In genomic region chrX:16298173-16298572, ce11 we compare ENCODE assay signal across 4 worm cellular contexts.
A peak's percentile ranks its signal among the peaks of the same experiment; 100 is the strongest.
TF ChIP-seq lines count a peak whose summit lies in the region.

No protein-coding gene starts in this region.

TF ChIP-seq in whole organism, L2 larva, 48 proteins besides CTCF, POLR2A, EP300 and RAD21 (continues in another document):
- TF ChIP-seq snpc-4 (tag; optimal IDR thresholded peaks at IDR 0.05; lab: Kevin White, UChicago): peak; percentile 18
- TF ChIP-seq elt-1 (tag; optimal IDR thresholded peaks at IDR 0.05; lab: Kevin White, UChicago): no peak
- TF ChIP-seq ztf-11 (tag; optimal IDR thresholded peaks at IDR 0.05; lab: Kevin White, UChicago): no peak
- no peak for TF ChIP-seq unc-62 (GFP tag; optimal IDR thresholded peaks at IDR 0.05; lab: Kevin White, UChicago)
- TF ChIP-seq ZK546.5 (tag; optimal IDR thresholded peaks at IDR 0.05; lab: Kevin White, UChicago): no peak
- TF ChIP-seq dmd-4 (tag; optimal IDR thresholded peaks at IDR 0.05; lab: Kevin White, UChicago): no peak
- TF ChIP-seq sem-4 (tag; optimal IDR thresholded peaks at IDR 0.05; lab: Kevin White, UChicago): no peak
- no peak for TF ChIP-seq alr-1 (tag; optimal IDR thresholded peaks at IDR 0.05; lab: Kevin White, UChicago)
- TF ChIP-seq aly-2 (tag; optimal IDR thresholded peaks at IDR 0.05; lab: Kevin White, UChicago): no peak
- TF ChIP-seq elt-3 (tag; optimal IDR thresholded peaks at IDR 0.05; lab: Kevin White, UChicago): no peak
- TF ChIP-seq mdl-1 (tag; optimal IDR thresholded peaks at IDR 0.05; lab: Kevin White, UChicago): peak in 1 of 2 experiments; percentile 8
- TF ChIP-seq ceh-16 (tag; optimal IDR thresholded peaks at IDR 0.05; lab: Kevin White, UChicago): no peak
- peak; percentile 69 for TF ChIP-seq sma-9 (GFP tag; optimal IDR thresholded peaks at IDR 0.05; lab: Kevin White, UChicago)
- no peak for TF ChIP-seq sma-9 (tag; optimal IDR thresholded peaks at IDR 0.05; lab: Kevin White, UChicago)
- TF ChIP-seq sma-3 (GFP tag; optimal IDR thresholded peaks at IDR 0.05; lab: Kevin White, UChicago): peak; percentile 45
- TF ChIP-seq lin-11 (tag; optimal IDR thresholded peaks at IDR 0.05; lab: Kevin White, UChicago): peak; percentile 26
- peak; percentile 57 for TF ChIP-seq F13H6.1 (tag; optimal IDR thresholded peaks at IDR 0.05; lab: Kevin White, UChicago)
- no peak for TF ChIP-seq nhr-237 (tag; optimal IDR thresholded peaks at IDR 0.05; lab: Kevin White, UChicago)
- TF ChIP-seq ama-1 (optimal IDR thresholded peaks at IDR 0.05; lab: Kevin White, UChicago): no peak
- TF ChIP-seq blmp-1 (tag; optimal IDR thresholded peaks at IDR 0.05; lab: Kevin White, UChicago; ENCODE audit: insufficient read depth): no peak
- TF ChIP-seq mbf-1 (tag; optimal IDR thresholded peaks at IDR 0.05; lab: Kevin White, UChicago): no peak
- no peak for TF ChIP-seq zag-1 (tag; optimal IDR thresholded peaks at IDR 0.05; lab: Kevin White, UChicago)
- TF ChIP-seq nhr-11 (tag; optimal IDR thresholded peaks at IDR 0.05; lab: Kevin White, UChicago): no peak
- TF ChIP-seq nhr-10 (tag; optimal IDR thresholded peaks at IDR 0.05; lab: Kevin White, UChicago): no peak

TF ChIP-seq in whole organism, L4 larva, 104 proteins besides CTCF, POLR2A, EP300 and RAD21 (continues in another document):
- TF ChIP-seq rbr-2 (tag; optimal IDR thresholded peaks at IDR 0.05; lab: Kevin White, UChicago) (peak; percentile 68), saeg-2 (GFP tag; IDR thresholded peaks at IDR 0.05; lab: Robert Waterston, UW) (no peak), gei-8 (GFP tag; optimal IDR thresholded peaks at IDR 0.05; lab: Kevin White, UChicago) (no peak), nhr-25 (tag; optimal IDR thresholded peaks at IDR 0.05; lab: Kevin White, UChicago; ENCODE audit: borderline replicate concordance, insufficient read depth) (no peak), nhr-28 (tag; optimal IDR thresholded peaks at IDR 0.05; lab: Kevin White, UChicago) (no peak), lsy-2 (tag; optimal IDR thresholded peaks at IDR 0.05; lab: Kevin White, UChicago) (peak in 1 of 2 experiments; percentile 55), vab-7 (GFP tag; IDR thresholded peaks at IDR 0.05; lab: Robert Waterston, UW) (peak; percentile 86), lin-38 (GFP tag; IDR thresholded peaks at IDR 0.05; lab: Robert Waterston, UW) (peak; percentile 81), madf-5 (GFP tag; IDR thresholded peaks at IDR 0.05; lab: Robert Waterston, UW) (peak; percentile 51 to 76; a peak in 2 of 4 replicates), F37D6.2 (tag; optimal IDR thresholded peaks at IDR 0.05; lab: Kevin White, UChicago) (peak; percentile 53), unc-39 (tag; optimal IDR thresholded peaks at IDR 0.05; lab: Kevin White, UChicago) (no peak), nhr-77 (tag; optimal IDR thresholded peaks at IDR 0.05; lab: Kevin White, UChicago) (no peak), nhr-111 (GFP tag; optimal IDR thresholded peaks at IDR 0.05; lab: Kevin White, UChicago) (peak; percentile 37), Y48G9A.11 (GFP tag; IDR thresholded peaks at IDR 0.05; lab: Robert Waterston, UW) (0 out of 2 replicates have a peak, but pooled peaks have one; percentile 51), R02D3.7 (tag; optimal IDR thresholded peaks at IDR 0.05; lab: Kevin White, UChicago) (no peak), pqm-1 (tag; optimal IDR thresholded peaks at IDR 0.05; lab: Kevin White, UChicago) (no peak), Y75B8A.6 (GFP tag; IDR thresholded peaks at IDR 0.05; lab: Robert Waterston, UW) (0 out of 2 replicates have a peak, but pooled peaks have one; percentile 39), php-3 (GFP tag; IDR thresholded peaks at IDR 0.05; lab: Robert Waterston, UW) (no peak), nhr-237 (tag; optimal IDR thresholded peaks at IDR 0.05; lab: Kevin White, UChicago) (no peak), dmd-9 (GFP tag; IDR thresholded peaks at IDR 0.05; lab: Robert Waterston, UW) (0 out of 2 replicates have a peak, but pooled peaks have one; percentile 32), nhr-6 (tag; optimal IDR thresholded peaks at IDR 0.05; lab: Kevin White, UChicago) (peak; percentile 3), snpc-1.2 (GFP tag; IDR thresholded peaks at IDR 0.05; lab: Robert Waterston, UW) (peak; percentile 80), F10B5.3 (tag; optimal IDR thresholded peaks at IDR 0.05; lab: Kevin White, UChicago) (peak; percentile 22)

TF ChIP-seq in whole organism, late embryonic, 69 proteins besides CTCF, POLR2A, EP300 and RAD21 (continues in another document):
- peak; percentile 37 for TF ChIP-seq che-1 (tag; optimal IDR thresholded peaks at IDR 0.05; lab: Kevin White, UChicago)
- TF ChIP-seq ceh-6 (GFP tag; optimal IDR thresholded peaks at IDR 0.05; lab: Kevin White, UChicago): no peak
- TF ChIP-seq ceh-31 (tag; optimal IDR thresholded peaks at IDR 0.05; lab: Kevin White, UChicago): no peak
- peak; percentile 22 for TF ChIP-seq hlh-15 (tag; optimal IDR thresholded peaks at IDR 0.05; lab: Kevin White, UChicago)
- TF ChIP-seq gmeb-2 (tag; optimal IDR thresholded peaks at IDR 0.05; lab: Kevin White, UChicago): peak; percentile 26
- TF ChIP-seq hlh-8 (tag; optimal IDR thresholded peaks at IDR 0.05; lab: Kevin White, UChicago): peak; percentile 3
- TF ChIP-seq ceh-34 (tag; optimal IDR thresholded peaks at IDR 0.05; lab: Kevin White, UChicago): peak; percentile 25
- TF ChIP-seq dve-1 (tag; optimal IDR thresholded peaks at IDR 0.05; lab: Kevin White, UChicago): no peak
- peak; percentile 59 for TF ChIP-seq ceh-18 (tag; optimal IDR thresholded peaks at IDR 0.05; lab: Kevin White, UChicago)
- peak; percentile 16 for TF ChIP-seq ets-4 (tag; optimal IDR thresholded peaks at IDR 0.05; lab: Kevin White, UChicago)
- peak; percentile 7 for TF ChIP-seq C38D4.7 (GFP tag; optimal IDR thresholded peaks at IDR 0.05; lab: Kevin White, UChicago)
- TF ChIP-seq fax-1 (tag; optimal IDR thresholded peaks at IDR 0.05; lab: Kevin White, UChicago): peak; percentile 26
- TF ChIP-seq ceh-14 (tag; optimal IDR thresholded peaks at IDR 0.05; lab: Kevin White, UChicago): peak; percentile 21
- peak; percentile 3 for TF ChIP-seq ztf-16 (tag; optimal IDR thresholded peaks at IDR 0.05; lab: Kevin White, UChicago)
- peak; percentile 24 for TF ChIP-seq elt-2 (tag; optimal IDR thresholded peaks at IDR 0.05; lab: Kevin White, UChicago)
- TF ChIP-seq unc-3 (GFP tag; conservative IDR thresholded peaks at IDR 0.05; lab: Robert Waterston, UW): no peak
- no peak for TF ChIP-seq unc-3 (tag; optimal IDR thresholded peaks at IDR 0.05; lab: Kevin White, UChicago)
- no peak for TF ChIP-seq eyg-1 (tag; optimal IDR thresholded peaks at IDR 0.05; lab: Kevin White, UChicago)
- TF ChIP-seq C08G9.2 (tag; optimal IDR thresholded peaks at IDR 0.05; lab: Kevin White, UChicago): peak; percentile 17
- TF ChIP-seq npax-4 (tag; optimal IDR thresholded peaks at IDR 0.05; lab: Kevin White, UChicago): peak; percentile 24
- TF ChIP-seq zip-5 (tag; optimal IDR thresholded peaks at IDR 0.05; lab: Kevin White, UChicago): no peak
- TF ChIP-seq sox-4 (tag; optimal IDR thresholded peaks at IDR 0.05; lab: Kevin White, UChicago): peak; percentile 14
- TF ChIP-seq ceh-48 (tag; optimal IDR thresholded peaks at IDR 0.05; lab: Kevin White, UChicago): no peak
- TF ChIP-seq unc-86 (tag; optimal IDR thresholded peaks at IDR 0.05; lab: Kevin White, UChicago): no peak
- TF ChIP-seq ceh-24 (tag; optimal IDR thresholded peaks at IDR 0.05; lab: Kevin White, UChicago): no peak
- no peak for TF ChIP-seq F13H6.1 (tag; optimal IDR thresholded peaks at IDR 0.05; lab: Kevin White, UChicago)
- TF ChIP-seq unc-42 (tag; optimal IDR thresholded peaks at IDR 0.05; lab: Kevin White, UChicago): peak; percentile 24

TF ChIP-seq in whole organism, mixed stage, embryonic, 35 proteins besides CTCF, POLR2A, EP300 and RAD21:
- TF ChIP-seq ceh-43 (GFP tag; optimal IDR thresholded peaks at IDR 0.05; lab: Kevin White, UChicago): no peak
- TF ChIP-seq unc-120 (tag; optimal IDR thresholded peaks at IDR 0.05; lab: Kevin White, UChicago; ENCODE audit: poor library complexity, severe bottlenecking): peak; percentile 7
- peak; percentile 44 for TF ChIP-seq sptf-1 (tag; optimal IDR thresholded peaks at IDR 0.05; lab: Kevin White, UChicago)
- TF ChIP-seq bed-3 (GFP tag; optimal IDR thresholded peaks at IDR 0.05; lab: Kevin White, UChicago): peak; percentile 19
TF ChIP-seq in whole organism, mixed stage, embryonic: peak in this region for 3.
